Worm (Caenorhabditis elegans): Measurements from ENCODE around the gene T26C11.4.

Gene T26C11.4

ce11 chrX:1845493-1845892 lies at the start of gene T26C11.4:
Gene T26C11.4, minus strand, starts transcription at chrX:1845546.
- TF ChIP-seq mls-2 (tag; optimal IDR thresholded peaks at IDR 0.05) (no peak), sem-2 (GFP tag; optimal IDR thresholded peaks at IDR 0.05) (no peak), drap-1 (GFP tag; optimal IDR thresholded peaks at IDR 0.05) (no peak), zip-8 (tag; optimal IDR thresholded peaks at IDR 0.05) (no peak), snpc-4 (tag; optimal IDR thresholded peaks at IDR 0.05) (no peak), lin-32 (GFP tag; optimal IDR thresholded peaks at IDR 0.05) (no peak), ces-1 (GFP tag; optimal IDR thresholded peaks at IDR 0.05) (peak; percentile 15), bed-3 (GFP tag; optimal IDR thresholded peaks at IDR 0.05) (no peak), mep-1 (tag; optimal IDR thresholded peaks at IDR 0.05) (peak; percentile 5), ztf-11 (tag; optimal IDR thresholded peaks at IDR 0.05) (no peak), unc-62 (GFP tag; optimal IDR thresholded peaks at IDR 0.05) (no peak), pha-4 (tag; optimal IDR thresholded peaks at IDR 0.05) (peak; percentile 3), nhr-12 (tag; optimal IDR thresholded peaks at IDR 0.05) (no peak), sptf-1 (tag; optimal IDR thresholded peaks at IDR 0.05) (no peak), elt-3 (tag; optimal IDR thresholded peaks at IDR 0.05) (no peak), unc-39 (tag; optimal IDR thresholded peaks at IDR 0.05) (no peak), unc-120 (tag; optimal IDR thresholded peaks at IDR 0.05; ENCODE audit: poor library complexity, severe bottlenecking) (no peak), ceh-39 (tag; optimal IDR thresholded peaks at IDR 0.05) (peak; percentile 67), elt-1 (tag; optimal IDR thresholded peaks at IDR 0.05; ENCODE audit: borderline replicate concordance, insufficient read depth) (no peak)

DNA sequence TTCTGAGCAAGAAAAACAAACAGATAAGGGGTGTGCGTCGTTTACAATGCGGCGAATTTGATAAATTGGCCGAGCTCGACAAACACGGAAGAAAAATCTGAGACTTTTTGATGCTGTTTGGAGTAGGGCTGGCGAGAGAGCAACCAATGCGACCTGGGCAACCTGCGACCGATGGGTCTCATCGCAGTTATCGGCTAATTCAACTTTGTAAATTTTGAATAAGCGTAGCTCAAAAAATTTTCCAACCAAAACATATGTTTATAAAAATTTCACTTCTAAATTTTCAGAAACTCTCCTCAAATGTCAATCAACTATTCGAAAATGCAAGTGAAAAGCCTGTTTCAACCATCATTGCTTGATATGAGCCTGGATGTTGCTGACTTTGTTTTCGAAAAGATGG lies 46.5 kb upstream of the T26C11.4 start, which contains the start of gene B0294.3:
TSS of gene B0294.3 (plus strand) at position 301 of the 400 bp plus-strand sequence.
- TF ChIP-seq bed-3 (GFP tag; optimal IDR thresholded peaks at IDR 0.05): no peak
- TF ChIP-seq unc-120 (tag; optimal IDR thresholded peaks at IDR 0.05; ENCODE audit: poor library complexity, severe bottlenecking): no peak
- TF ChIP-seq drap-1 (GFP tag; optimal IDR thresholded peaks at IDR 0.05): no peak

DNA sequence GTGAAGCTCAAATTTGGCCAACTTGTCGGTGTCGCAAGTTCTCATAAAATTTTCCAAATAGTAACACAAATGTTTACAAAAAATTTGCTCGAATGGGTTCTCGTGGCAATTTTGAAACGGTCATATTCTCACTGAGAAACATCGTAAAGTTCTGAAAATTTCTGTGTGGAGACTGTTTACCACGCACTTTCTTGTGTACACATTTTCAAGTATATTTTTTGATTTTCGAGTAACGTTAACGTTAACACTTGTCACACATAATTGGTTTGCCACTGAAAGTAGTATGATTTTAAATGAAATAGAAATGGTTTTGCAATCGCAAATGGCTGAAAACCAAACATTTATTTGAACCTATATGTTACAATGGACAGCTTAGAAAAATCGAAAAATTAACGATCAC lies 45.5 kb upstream of the T26C11.4 start:
- TF ChIP-seq nhr-237 (tag; optimal IDR thresholded peaks at IDR 0.05): no peak
- TF ChIP-seq blmp-1 (tag; optimal IDR thresholded peaks at IDR 0.05): no peak

- no peak for TF ChIP-seq sem-2 (GFP tag; optimal IDR thresholded peaks at IDR 0.05)
- no peak for TF ChIP-seq nhr-2 (tag; optimal IDR thresholded peaks at IDR 0.05)
- TF ChIP-seq zip-8 (tag; optimal IDR thresholded peaks at IDR 0.05): no peak
- no peak for TF ChIP-seq mls-2 (tag; optimal IDR thresholded peaks at IDR 0.05)
- peak; percentile 33 for TF ChIP-seq ces-1 (GFP tag; optimal IDR thresholded peaks at IDR 0.05)
- no peak for TF ChIP-seq ceh-83 (GFP tag; optimal IDR thresholded peaks at IDR 0.05)
- TF ChIP-seq mab-5 (tag; optimal IDR thresholded peaks at IDR 0.05): no peak
Measured at ce11 chrX:1888445-1889035, 43.2 kb upstream of the T26C11.4 start.

ce11 chrX:1880665-1881064 lies 35.3 kb upstream of the T26C11.4 start:
- TF ChIP-seq nhr-28 (tag; optimal IDR thresholded peaks at IDR 0.05) (peak; percentile 47), lin-32 (GFP tag; optimal IDR thresholded peaks at IDR 0.05) (peak; percentile 39), sptf-1 (tag; optimal IDR thresholded peaks at IDR 0.05) (peak; percentile 84), nhr-76 (tag; optimal IDR thresholded peaks at IDR 0.05) (no peak), bed-3 (GFP tag; optimal IDR thresholded peaks at IDR 0.05) (peak; percentile 63), mep-1 (tag; optimal IDR thresholded peaks at IDR 0.05) (peak; percentile 39), M03D4.4 (tag; optimal IDR thresholded peaks at IDR 0.05) (peak; percentile 88), pha-4 (tag; optimal IDR thresholded peaks at IDR 0.05) (peak; percentile 5), nhr-237 (tag; optimal IDR thresholded peaks at IDR 0.05) (peak; percentile 12), nhr-12 (tag; optimal IDR thresholded peaks at IDR 0.05) (no peak), snpc-4 (tag; optimal IDR thresholded peaks at IDR 0.05) (no peak), ceh-43 (GFP tag; optimal IDR thresholded peaks at IDR 0.05) (no peak), unc-62 (GFP tag; optimal IDR thresholded peaks at IDR 0.05) (no peak), zip-8 (tag; optimal IDR thresholded peaks at IDR 0.05) (no peak), ceh-83 (GFP tag; optimal IDR thresholded peaks at IDR 0.05) (peak; percentile 91), hlh-1 (tag; optimal IDR thresholded peaks at IDR 0.05) (peak; percentile 14), drap-1 (GFP tag; optimal IDR thresholded peaks at IDR 0.05) (peak; percentile 83), ces-1 (GFP tag; optimal IDR thresholded peaks at IDR 0.05) (peak; percentile 35), tbx-8 (GFP tag; optimal IDR thresholded peaks at IDR 0.05) (peak; percentile 64), lin-13 (tag; optimal IDR thresholded peaks at IDR 0.05) (peak; percentile 55), blmp-1 (tag; optimal IDR thresholded peaks at IDR 0.05) (no peak), elt-1 (tag; optimal IDR thresholded peaks at IDR 0.05; ENCODE audit: borderline replicate concordance, insufficient read depth) (no peak), sem-2 (GFP tag; optimal IDR thresholded peaks at IDR 0.05) (peak; percentile 74), unc-39 (tag; optimal IDR thresholded peaks at IDR 0.05) (no peak), mls-2 (tag; optimal IDR thresholded peaks at IDR 0.05) (peak; percentile 78), ham-2 (GFP tag; optimal IDR thresholded peaks at IDR 0.05) (peak; percentile 51), ceh-39 (tag; optimal IDR thresholded peaks at IDR 0.05) (peak; percentile 30), flh-1 (GFP tag; optimal IDR thresholded peaks at IDR 0.05) (peak; percentile 57), mab-5 (tag; optimal IDR thresholded peaks at IDR 0.05) (no peak), unc-120 (tag; optimal IDR thresholded peaks at IDR 0.05; ENCODE audit: poor library complexity, severe bottlenecking) (peak; percentile 75), lsy-2 (tag; optimal IDR thresholded peaks at IDR 0.05) (no peak), elt-3 (tag; optimal IDR thresholded peaks at IDR 0.05) (no peak), nhr-2 (tag; optimal IDR thresholded peaks at IDR 0.05) (no peak), ztf-11 (tag; optimal IDR thresholded peaks at IDR 0.05) (peak; percentile 23), cnd-1 (tag; optimal IDR thresholded peaks at IDR 0.05) (peak; percentile 82)
